Worm (Caenorhabditis elegans): ENCODE measurements around the gene C05C12.6.

DNA sequence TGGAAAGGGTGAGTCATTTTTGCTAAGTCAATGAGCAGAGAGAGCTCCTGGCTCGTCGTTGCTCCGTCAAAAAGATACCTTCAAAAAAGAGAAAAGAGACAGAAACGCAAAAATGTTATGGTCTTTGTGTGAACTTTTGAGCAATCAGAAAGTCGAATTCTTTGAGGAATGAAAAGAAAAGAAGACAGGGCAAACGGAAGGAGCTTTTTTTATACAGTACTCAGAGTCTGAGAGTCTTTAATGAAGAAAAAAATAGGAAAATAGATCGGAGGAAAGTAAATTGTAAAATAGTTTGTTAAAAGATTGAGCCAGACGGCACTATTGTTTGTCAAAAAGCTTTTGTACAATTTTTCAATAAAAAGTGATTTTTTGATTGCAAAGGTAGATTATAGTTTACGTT lies 28.2 kb upstream of the C05C12.6 start:
- TF ChIP-seq med-1 (GFP tag; optimal IDR thresholded peaks at IDR 0.05; ENCODE audit: insufficient read depth) (no peak), T22C8.4 (GFP tag; IDR thresholded peaks at IDR 0.05) (no peak), cog-1 (tag; optimal IDR thresholded peaks at IDR 0.05) (no peak)

Measured in whole organism, midembryonic.